Fruit fly (Drosophila melanogaster) whole organism, prepupa: ENCODE measurements around the gene olf413.

Experiments used
- Blimp-1 ChIP-seq: fragments of 200-800 bp; sonication (Bioruptor generic); optimal IDR thresholded peaks from 3 replicates; lab custom pipeline; 2017; ENCODE audit warnings: missing biosample characterization, missing genetic modification characterization, mild to moderate bottlenecking, moderate library complexity, missing genetic modification reagents
- CG11902 ChIP-seq: fragments of 200-800 bp; sonication (Bioruptor generic); optimal IDR thresholded peaks from 3 replicates; lab custom pipeline; 2016; ENCODE audit warnings: missing biosample characterization, missing genetic modification characterization
- achi ChIP-seq: fragments of 200-800 bp; sonication (Bioruptor generic); optimal IDR thresholded peaks from 3 replicates; lab custom pipeline; 2016; ENCODE audit warnings: missing biosample characterization, missing genetic modification characterization

dm6 chr3L:22276614-22277013, 140.7 kb downstream of the olf413 start:
- no peak for TF ChIP-seq Blimp-1 (GFP tag; lab: Kevin White, UChicago)
- no peak for TF ChIP-seq CG11902 (GFP tag; lab: Kevin White, UChicago)
- no peak for TF ChIP-seq achi
